Worm (Caenorhabditis elegans) whole organism, L4/young adult: ENCODE measurements around the gene F18A12.7.

Experiments
- W03F9.2 ChIP-seq: fragments of 150-350 bp; optimal IDR thresholded peaks from 2 replicates; lab custom pipeline; 2014; ENCODE audit warnings: missing biosample characterization, missing genetic modification characterization
- dao-5 ChIP-seq: sonication (generic microtip); optimal IDR thresholded peaks from 2 replicates; lab custom pipeline; 2016; ENCODE audit warnings: missing genotype, missing genetic modification characterization, moderate library complexity, missing compliant biosample characterization
- him-1 ChIP-seq: sonication (generic microtip); optimal IDR thresholded peaks from 2 replicates; lab custom pipeline; 2016; ENCODE audit warnings: missing genotype, missing genetic modification reagents, missing genetic modification characterization, missing compliant biosample characterization

F18A12.7 gene

DNA sequence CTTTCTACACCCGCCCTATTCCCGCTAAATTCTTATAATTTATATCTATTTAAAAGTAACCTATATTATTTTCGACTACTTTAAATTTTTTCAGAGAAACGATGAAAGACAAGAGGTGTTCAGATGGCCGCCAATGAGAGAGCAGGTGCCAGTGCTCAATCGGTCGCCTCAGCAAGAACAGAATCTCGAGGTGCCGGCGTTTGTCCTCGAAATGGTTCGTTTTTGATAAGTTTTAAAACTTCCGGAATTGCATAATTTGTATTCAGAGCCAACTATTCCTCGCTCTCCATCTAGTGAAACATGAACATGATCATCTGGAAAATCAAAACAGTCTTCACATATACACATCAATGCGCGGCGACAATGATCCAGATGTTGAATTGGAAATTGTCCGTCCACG is 43.3 kb downstream of the F18A12.7 start, which contains the start of gene bath-23:
TSS of gene bath-23 (plus strand) at position 301 of the 400 bp plus-strand sequence.
- TF ChIP-seq dao-5: no peak
- no peak for TF ChIP-seq him-1 (tag; lab: Kevin White, UChicago)
- no peak for TF ChIP-seq W03F9.2 (tag; lab: Kevin White, UChicago)

DNA sequence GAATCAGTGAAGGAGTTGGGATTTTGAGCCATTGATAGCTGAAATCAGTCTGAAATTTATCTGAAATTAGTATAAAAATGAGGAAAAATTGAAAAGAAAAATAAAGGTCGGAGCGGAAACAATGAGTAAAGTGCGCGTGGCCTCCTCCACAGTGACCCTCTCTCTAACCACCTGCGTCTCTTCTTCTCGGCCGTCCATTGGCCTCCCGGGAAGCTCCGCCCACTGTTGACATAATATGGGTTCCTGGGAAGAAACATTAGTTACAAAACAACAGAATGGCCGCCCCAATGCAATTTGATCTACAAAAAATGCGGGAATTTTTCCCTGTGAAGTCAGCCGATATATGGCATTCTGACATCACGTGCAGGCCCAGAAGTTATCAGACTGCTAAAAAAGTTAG is 44.2 kb downstream of the F18A12.7 start, which contains the start of gene Y49F6C.8:
TSS of gene Y49F6C.8 (minus strand) at position 51 of the 400 bp plus-strand sequence.
- no peak for TF ChIP-seq him-1 (tag; lab: Kevin White, UChicago)
- TF ChIP-seq dao-5: no peak
- no peak for TF ChIP-seq W03F9.2 (tag; lab: Kevin White, UChicago)

DNA sequence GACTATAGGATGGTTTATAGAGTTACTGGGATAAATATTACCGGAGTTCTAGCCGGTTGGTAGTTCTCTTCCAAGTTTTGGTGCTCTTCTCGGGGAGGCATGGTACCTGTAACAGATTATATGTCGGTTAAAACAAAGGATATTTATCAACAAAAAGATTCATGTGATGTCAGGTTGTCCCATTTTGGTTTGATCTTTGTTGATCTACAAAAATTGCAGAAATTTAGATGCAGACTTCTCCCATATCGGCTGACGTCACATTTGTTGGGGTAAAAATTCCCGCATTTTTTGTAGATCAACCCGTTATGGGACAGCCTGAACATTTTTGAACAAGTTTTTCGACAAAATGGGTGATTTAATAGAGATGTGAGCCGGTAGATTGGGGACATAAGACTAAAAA is 46.2 kb downstream of the F18A12.7 start, which contains the start of gene Y49F6C.7:
TSS of gene Y49F6C.7 (minus strand) at position 101 of the 400 bp plus-strand sequence.
- TF ChIP-seq dao-5 (no peak), W03F9.2 (tag; lab: Kevin White, UChicago) (no peak), him-1 (tag; lab: Kevin White, UChicago) (no peak)

DNA sequence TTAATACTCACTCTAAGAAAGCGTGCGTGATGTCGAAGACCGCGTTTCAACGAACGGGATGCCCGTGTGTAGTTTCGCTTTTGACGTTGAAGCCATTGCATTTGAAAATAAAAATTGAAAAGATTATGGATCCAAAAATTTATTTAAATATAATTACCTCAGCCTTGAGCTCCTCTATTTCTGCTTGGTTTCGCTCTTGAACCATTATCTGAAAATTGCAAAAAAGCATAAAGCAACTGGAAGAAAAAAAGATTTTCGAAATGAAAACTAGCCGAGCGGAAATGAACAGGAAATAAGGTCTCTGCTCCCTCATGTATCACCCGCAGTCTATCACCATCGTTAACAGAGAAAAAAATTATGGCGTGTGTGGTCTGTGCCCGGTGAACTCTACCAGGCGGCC is 47.2 kb downstream of the F18A12.7 start, which contains the start of gene Y49F6C.6:
TSS of gene Y49F6C.6 (minus strand) at position 101 of the 400 bp plus-strand sequence.
- TF ChIP-seq him-1 (tag; lab: Kevin White, UChicago) (no peak), dao-5 (no peak), W03F9.2 (tag; lab: Kevin White, UChicago) (no peak)
